Worm (Caenorhabditis elegans) whole organism, L2 larva: ENCODE measurements around the gene btb-4.
"Not testable (repeated sequence)": the region's sequence is repeated elsewhere in the genome, so short reads cannot be mapped to it uniquely, and the experiment has no call there.

ENCODE experiments used
- R02D3.7 ChIP-seq: fragments of 150-350 bp; optimal IDR thresholded peaks from 2 replicates; lab custom pipeline; 2014; ENCODE audit warnings: missing biosample characterization, missing genetic modification characterization
- blmp-1 ChIP-seq: sonication (generic microtip); optimal IDR thresholded peaks from 2 replicates; lab custom pipeline; 2017; ENCODE audit warnings: missing genetic modification characterization, mild to moderate bottlenecking, missing compliant biosample characterization, antibody characterized with exemption, moderate library complexity; ENCODE audit not compliant: insufficient read depth
- egl-27 ChIP-seq: sonication (generic microtip); optimal IDR thresholded peaks from 3 replicates; lab custom pipeline; 2017; ENCODE audit warnings: missing biosample characterization, missing genetic modification reagents, missing genetic modification characterization
- elt-3 ChIP-seq: sonication (generic microtip); optimal IDR thresholded peaks from 2 replicates; lab custom pipeline; 2017; ENCODE audit warnings: missing biosample characterization, missing genetic modification characterization
- lin-11 ChIP-seq: fragments of 150-350 bp; sonication (generic microtip); optimal IDR thresholded peaks from 2 replicates; lab custom pipeline; 2014; ENCODE audit warnings: missing biosample characterization, missing genetic modification characterization, inconsistent platforms, mixed read lengths
- lin-13 ChIP-seq: fragments of 150-350 bp; optimal IDR thresholded peaks from 2 replicates; lab custom pipeline; 2014; ENCODE audit warnings: missing biosample characterization, missing genetic modification reagents, missing genetic modification characterization
- lsy-2 ChIP-seq, 2 experiments: fragments of 150-350 bp in 1 of 2; sonication (generic microtip) in 1 of 2; optimal IDR thresholded peaks; 2 replicates each; lab custom pipeline; 2014 to 2017; ENCODE audit warnings: missing biosample characterization in 2 of 2, missing genetic modification characterization in 2 of 2
- mab-5 ChIP-seq: fragments of 150-350 bp; optimal IDR thresholded peaks from 2 replicates; lab custom pipeline; 2014; ENCODE audit warnings: missing biosample characterization, missing genetic modification characterization
- mdl-1 ChIP-seq, 2 experiments: fragments of 150-350 bp in 1 of 2; sonication (generic microtip) in 1 of 2; optimal IDR thresholded peaks; 2 replicates each; lab custom pipeline; 2017; ENCODE audit warnings: missing biosample characterization in 2 of 2, missing genetic modification characterization in 2 of 2
- nhr-11 ChIP-seq: fragments of 150-350 bp; optimal IDR thresholded peaks from 2 replicates; lab custom pipeline; 2014; ENCODE audit warnings: missing biosample characterization, missing genetic modification characterization
- nhr-6 ChIP-seq: fragments of 150-350 bp; optimal IDR thresholded peaks from 2 replicates; lab custom pipeline; 2014; ENCODE audit warnings: missing biosample characterization, missing genetic modification characterization
- skn-1 ChIP-seq: sonication (generic microtip); optimal IDR thresholded peaks from 2 replicates; lab custom pipeline; 2017; ENCODE audit warnings: missing biosample characterization, missing genetic modification characterization
- ztf-11 ChIP-seq: sonication (generic microtip); optimal IDR thresholded peaks from 2 replicates; lab custom pipeline; 2017; ENCODE audit warnings: missing biosample characterization, missing genetic modification characterization
- ztf-4 ChIP-seq: fragments of 150-350 bp; optimal IDR thresholded peaks from 2 replicates; lab custom pipeline; 2014; ENCODE audit warnings: missing biosample characterization, missing genetic modification characterization

ce11 chrII:2032282-2032681 lies at the start of gene btb-4:
- TF ChIP-seq skn-1 (tag; lab: Kevin White, UChicago); lin-11 (tag; lab: Kevin White, UChicago); mab-5 (tag; lab: Kevin White, UChicago); lsy-2 (tag; optimal IDR thresholded peaks at IDR 0.05; lab: Kevin White, UChicago); ztf-4 (tag; lab: Kevin White, UChicago); lin-13 (GFP tag; lab: Kevin White, UChicago); elt-3 (tag; lab: Kevin White, UChicago); mdl-1 (tag; optimal IDR thresholded peaks at IDR 0.05; lab: Kevin White, UChicago); egl-27 (tag; lab: Kevin White, UChicago); ztf-11 (tag; lab: Kevin White, UChicago); R02D3.7 (tag; lab: Kevin White, UChicago); blmp-1 (tag; lab: Kevin White, UChicago); nhr-6; nhr-11 (tag; lab: Kevin White, UChicago): not testable (repeated sequence)
